Fruit fly (Drosophila melanogaster): ENCODE measurements around the gene CG15553.
A peak's percentile ranks its signal among the peaks of the same experiment; 100 is the strongest.

The CG15553 gene

dm6 chr3R:31059807-31060707 is 40.9 kb downstream of the CG15553 start (continued):
- TF ChIP-seq CG6854 (GFP tag; optimal IDR thresholded peaks at IDR 0.05), result no peak
- no peak for TF ChIP-seq salr (GFP tag; optimal IDR thresholded peaks at IDR 0.05)
- peak; percentile 55 for TF ChIP-seq CG4318 (GFP tag; optimal IDR thresholded peaks at IDR 0.05)
- peak; percentile 32 for TF ChIP-seq Sox14 (GFP tag; optimal IDR thresholded peaks at IDR 0.05)
- TF ChIP-seq CG6163 (GFP tag; IDR thresholded peaks at IDR 0.05), result peak; percentile 81
- TF ChIP-seq CG34406 (GFP tag; optimal IDR thresholded peaks at IDR 0.05), result no peak
- TF ChIP-seq ss (GFP tag; optimal IDR thresholded peaks at IDR 0.05), result no peak
- peak; percentile 18 for TF ChIP-seq CG3919 (GFP tag; optimal IDR thresholded peaks at IDR 0.05)
- TF ChIP-seq cyc (GFP tag; optimal IDR thresholded peaks at IDR 0.05), result peak; percentile 62
- no peak for TF ChIP-seq CG10669 (GFP tag; optimal IDR thresholded peaks at IDR 0.05)

dm6 chr3R:31059036-31059806 is 41.7 kb downstream of the CG15553 start:
- peak; percentile 70 for TF ChIP-seq CG6808 (GFP tag; optimal IDR thresholded peaks at IDR 0.05)
- TF ChIP-seq cyc (GFP tag; optimal IDR thresholded peaks at IDR 0.05), result peak; percentile 84
- peak; percentile 83 for TF ChIP-seq CG3032 (tag; optimal IDR thresholded peaks at IDR 0.05)
- TF ChIP-seq CG15336 (GFP tag; IDR thresholded peaks at IDR 0.05), result peak; percentile 82
- peak; percentile 82 for TF ChIP-seq Sox15 (GFP tag; optimal IDR thresholded peaks at IDR 0.05)
- TF ChIP-seq lz (GFP tag; optimal IDR thresholded peaks at IDR 0.05), result peak; percentile 85
- TF ChIP-seq CG16779 (tag; optimal IDR thresholded peaks at IDR 0.05), result no peak
- TF ChIP-seq CG11294 (GFP tag; IDR thresholded peaks at IDR 0.05), result peak; percentile 20; the same call in 1 of the 2 replicates
- peak; percentile 94 for TF ChIP-seq CG34406 (GFP tag; optimal IDR thresholded peaks at IDR 0.05)
- peak; percentile 93 for TF ChIP-seq svp (GFP tag)
- peak; percentile 74 for TF ChIP-seq Ets21C (GFP tag; optimal IDR thresholded peaks at IDR 0.05)
- peak; percentile 76 for TF ChIP-seq fkh (GFP tag; optimal IDR thresholded peaks at IDR 0.05)
- TF ChIP-seq Sox14 (GFP tag; optimal IDR thresholded peaks at IDR 0.05), result peak; percentile 75
- peak; percentile 89 for TF ChIP-seq Met (GFP tag; optimal IDR thresholded peaks at IDR 0.05)
- peak; percentile 68 for TF ChIP-seq vri (GFP tag; optimal IDR thresholded peaks at IDR 0.05)
- peak; percentile 90 for TF ChIP-seq CG32006 (GFP tag; optimal IDR thresholded peaks at IDR 0.05)
- TF ChIP-seq fd59A (GFP tag; optimal IDR thresholded peaks at IDR 0.05), result peak; percentile 49
- peak; percentile 76 for TF ChIP-seq CG6854 (GFP tag; optimal IDR thresholded peaks at IDR 0.05)
- TF ChIP-seq esn (GFP tag; optimal IDR thresholded peaks at IDR 0.05), result peak; percentile 94
- TF ChIP-seq CG10631 (GFP tag; optimal IDR thresholded peaks at IDR 0.05), result peak; percentile 86
- peak; percentile 70 for TF ChIP-seq dac (GFP tag; optimal IDR thresholded peaks at IDR 0.05)
- no peak for TF ChIP-seq Hr38 (GFP tag; optimal IDR thresholded peaks at IDR 0.05)
- TF ChIP-seq CG6276 (GFP tag; optimal IDR thresholded peaks at IDR 0.05), result no peak
- TF ChIP-seq CG31627 (GFP tag; optimal IDR thresholded peaks at IDR 0.05), result peak; percentile 85
- TF ChIP-seq Gug (GFP tag; IDR thresholded peaks at IDR 0.05), result peak; percentile 69
- TF ChIP-seq CG10669 (GFP tag; optimal IDR thresholded peaks at IDR 0.05), result peak; percentile 84
- peak; percentile 92 for TF ChIP-seq CG6163 (GFP tag; IDR thresholded peaks at IDR 0.05)
- peak; percentile 83 for TF ChIP-seq CG8319 (GFP tag; optimal IDR thresholded peaks at IDR 0.05)
- peak; percentile 90 for TF ChIP-seq topi (GFP tag; optimal IDR thresholded peaks at IDR 0.05)
- peak; percentile 90 for TF ChIP-seq Ets96B (tag; optimal IDR thresholded peaks at IDR 0.05)
- TF ChIP-seq pdm3 (GFP tag; optimal IDR thresholded peaks at IDR 0.05), result peak; percentile 80
- TF ChIP-seq CG11902 (GFP tag; optimal IDR thresholded peaks at IDR 0.05), result peak; percentile 90
- TF ChIP-seq Sox102F (GFP tag; optimal IDR thresholded peaks at IDR 0.05), result peak; percentile 91
- TF ChIP-seq CG8119 (GFP tag; IDR thresholded peaks at IDR 0.05), result peak; percentile 85
- TF ChIP-seq Lpt (GFP tag; optimal IDR thresholded peaks at IDR 0.05), result peak; percentile 77
- peak; percentile 48 for TF ChIP-seq CG9139 (GFP tag; optimal IDR thresholded peaks at IDR 0.05)
- TF ChIP-seq Eip78C (GFP tag), result peak; percentile 95
- TF ChIP-seq salr (GFP tag; optimal IDR thresholded peaks at IDR 0.05), result peak; percentile 63 to 66
- peak; percentile 77 for TF ChIP-seq Hr4 (GFP tag; optimal IDR thresholded peaks at IDR 0.05)
- peak; percentile 79 for TF ChIP-seq CG4318 (GFP tag; optimal IDR thresholded peaks at IDR 0.05)
- TF ChIP-seq spab (GFP tag; optimal IDR thresholded peaks at IDR 0.05), result peak; percentile 74
- peak; percentile 84 for TF ChIP-seq net (GFP tag; optimal IDR thresholded peaks at IDR 0.05)
- peak; percentile 91 for TF ChIP-seq CG3919 (GFP tag; optimal IDR thresholded peaks at IDR 0.05)
- peak; percentile 77 for TF ChIP-seq Eip75B (GFP tag; optimal IDR thresholded peaks at IDR 0.05)
